Worm (Caenorhabditis elegans) whole organism, L1 larva: ENCODE measurements around the gene F38B6.3.

Experiments used
- C04F5.9 ChIP-seq: sonication (generic microtip); optimal IDR thresholded peaks from 2 replicates; lab custom pipeline; 2016; ENCODE audit warnings: missing genetic modification characterization, missing compliant biosample characterization
- C16A3.4 ChIP-seq: fragments of 150-350 bp; optimal IDR thresholded peaks from 2 replicates; lab custom pipeline; 2014; ENCODE audit warnings: missing biosample characterization, missing genetic modification characterization
- C34B4.2 ChIP-seq: sonication (generic microtip); optimal IDR thresholded peaks from 2 replicates; lab custom pipeline; 2017; ENCODE audit warnings: mild to moderate bottlenecking, missing genetic modification characterization, missing compliant biosample characterization
- Y116A8C.19 ChIP-seq: sonication (generic microtip); optimal IDR thresholded peaks from 2 replicates; lab custom pipeline; 2016; ENCODE audit warnings: missing compliant biosample characterization, missing genetic modification characterization, borderline replicate concordance
- aha-1 ChIP-seq: fragments of 150-350 bp; optimal IDR thresholded peaks from 2 replicates; lab custom pipeline; 2014; ENCODE audit warnings: missing biosample characterization, missing genetic modification characterization
- aly-2 ChIP-seq: fragments of 150-350 bp; optimal IDR thresholded peaks from 2 replicates; lab custom pipeline; 2014; ENCODE audit warnings: missing biosample characterization, missing genetic modification characterization
- ama-1 ChIP-seq: fragments of 150-350 bp; optimal IDR thresholded peaks from 2 replicates; lab custom pipeline; 2014
- blmp-1 ChIP-seq: fragments of 150-350 bp; optimal IDR thresholded peaks from 2 replicates; lab custom pipeline; 2014; ENCODE audit warnings: missing biosample characterization, missing genetic modification characterization
- ceh-8 ChIP-seq: fragments of 200-800 bp; sonication (Bioruptor generic); optimal IDR thresholded peaks from 2 replicates; lab custom pipeline; 2018; ENCODE audit warnings: mild to moderate bottlenecking, missing genetic modification characterization, moderate library complexity, missing compliant biosample characterization
- ceh-90 ChIP-seq: sonication (generic microtip); optimal IDR thresholded peaks from 2 replicates; lab custom pipeline; 2016; ENCODE audit warnings: missing genetic modification characterization, missing compliant biosample characterization
- efl-3 ChIP-seq: fragments of 200-800 bp; sonication (Bioruptor generic); optimal IDR thresholded peaks from 2 replicates; lab custom pipeline; 2018; ENCODE audit warnings: mild to moderate bottlenecking, missing genetic modification characterization, missing compliant biosample characterization
- egl-13 ChIP-seq: sonication (generic microtip); optimal IDR thresholded peaks from 2 replicates; lab custom pipeline; 2016; ENCODE audit warnings: missing genotype, missing genetic modification reagents, missing genetic modification characterization, missing compliant biosample characterization
- egl-27 ChIP-seq, 2 experiments: fragments of 150-350 bp in 1 of 2; sonication (generic microtip); optimal IDR thresholded peaks; 3 replicates each; lab custom pipeline; 2017 to 2018; ENCODE audit warnings: missing biosample characterization in 2 of 2, missing genetic modification characterization in 2 of 2, missing genetic modification reagents in 2 of 2
- ets-5 ChIP-seq: fragments of 200-800 bp; sonication (Bioruptor generic); IDR thresholded peaks from 2 replicates; pipeline ENCODE4 v1.3.6; 2022; ENCODE audit warnings: missing genetic modification characterization, missing compliant biosample characterization
- fkh-10 ChIP-seq: sonication (generic microtip); optimal IDR thresholded peaks from 2 replicates; lab custom pipeline; 2017; ENCODE audit warnings: missing biosample characterization, missing genetic modification reagents, missing genetic modification characterization
- fkh-4 ChIP-seq: sonication (generic microtip); optimal IDR thresholded peaks from 2 replicates; lab custom pipeline; 2016; ENCODE audit warnings: missing compliant biosample characterization, missing genetic modification characterization, borderline replicate concordance
- fos-1 ChIP-seq: fragments of 150-350 bp; optimal IDR thresholded peaks from 2 replicates; lab custom pipeline; 2014; ENCODE audit warnings: missing biosample characterization, missing genetic modification characterization
- grh-1 ChIP-seq: fragments of 200-800 bp; sonication (Bioruptor generic); IDR thresholded peaks from 2 replicates; pipeline ENCODE4 v1.3.6; 2022; ENCODE audit warnings: missing genetic modification reagents, missing genetic modification characterization, missing compliant biosample characterization
- hlh-17 ChIP-seq: fragments of 200-800 bp; sonication (Bioruptor generic); optimal IDR thresholded peaks from 2 replicates; lab custom pipeline; 2018; ENCODE audit warnings: missing genetic modification characterization, mild to moderate bottlenecking, missing compliant biosample characterization, moderate library complexity, borderline replicate concordance
- hlh-4 ChIP-seq: sonication (generic microtip); optimal IDR thresholded peaks from 2 replicates; lab custom pipeline; 2016; ENCODE audit warnings: mild to moderate bottlenecking, missing genetic modification characterization, missing compliant biosample characterization
- hpl-2 ChIP-seq: fragments of 150-350 bp; optimal IDR thresholded peaks from 2 replicates; lab custom pipeline; 2014; ENCODE audit warnings: missing biosample characterization, missing genetic modification reagents, missing genetic modification characterization
- isw-1 ChIP-seq: fragments of 200-800 bp; sonication (Bioruptor generic); IDR thresholded peaks from 2 replicates; pipeline ENCODE4 v1.3.6; 2022; ENCODE audit warnings: missing genetic modification characterization, missing compliant biosample characterization
- lin-14 ChIP-seq: fragments of 200-800 bp; sonication (Bioruptor generic); optimal IDR thresholded peaks from 2 replicates; lab custom pipeline; 2018; ENCODE audit warnings: mild to moderate bottlenecking, missing genetic modification characterization, moderate library complexity, missing compliant biosample characterization
- lin-15B ChIP-seq: fragments of 150-350 bp; sonication (generic microtip); optimal IDR thresholded peaks from 3 replicates; lab custom pipeline; 2014; ENCODE audit warnings: missing biosample characterization, missing genetic modification characterization
- lin-35 ChIP-seq, 2 experiments: fragments of 150-350 bp; optimal IDR thresholded peaks; 2 replicates each; lab custom pipeline; 2014; ENCODE audit warnings: missing biosample characterization in 2 of 2, missing genetic modification characterization in 2 of 2, missing genetic modification reagents in 2 of 2
- lin-39 ChIP-seq: fragments of 150-350 bp; optimal IDR thresholded peaks from 2 replicates; lab custom pipeline; 2014; ENCODE audit warnings: missing biosample characterization, missing genetic modification reagents, missing genetic modification characterization
- lir-3 ChIP-seq: sonication (generic microtip); optimal IDR thresholded peaks from 2 replicates; lab custom pipeline; 2016; ENCODE audit warnings: mild to moderate bottlenecking, missing genetic modification characterization, moderate library complexity, missing compliant biosample characterization; ENCODE audit not compliant: poor library complexity
- lsy-2 ChIP-seq, 2 experiments: fragments of 150-350 bp; optimal IDR thresholded peaks; 2 replicates each; lab custom pipeline; 2014; ENCODE audit warnings: missing biosample characterization in 2 of 2, missing genetic modification characterization in 2 of 2
- mep-1 ChIP-seq: fragments of 150-350 bp; optimal IDR thresholded peaks from 2 replicates; lab custom pipeline; 2014; ENCODE audit warnings: missing biosample characterization, missing genetic modification characterization
- nhr-12 ChIP-seq: sonication (generic microtip); optimal IDR thresholded peaks from 2 replicates; lab custom pipeline; 2017; ENCODE audit warnings: missing biosample characterization, missing genetic modification characterization
- nhr-28 ChIP-seq: fragments of 150-350 bp; optimal IDR thresholded peaks from 2 replicates; lab custom pipeline; 2014; ENCODE audit warnings: missing biosample characterization, missing genetic modification characterization
- nhr-71 ChIP-seq: sonication (generic microtip); optimal IDR thresholded peaks from 2 replicates; lab custom pipeline; 2016; ENCODE audit warnings: mild to moderate bottlenecking, missing genetic modification characterization, moderate library complexity, missing compliant biosample characterization
- nhr-76 ChIP-seq: sonication (generic microtip); optimal IDR thresholded peaks from 2 replicates; lab custom pipeline; 2017; ENCODE audit warnings: missing biosample characterization, missing genetic modification characterization
- nhr-84 ChIP-seq: sonication (generic microtip); optimal IDR thresholded peaks from 2 replicates; lab custom pipeline; 2017; ENCODE audit warnings: missing biosample characterization, missing genetic modification characterization
- pag-3 ChIP-seq: sonication (generic microtip); optimal IDR thresholded peaks from 2 replicates; lab custom pipeline; 2017; ENCODE audit warnings: missing genetic modification characterization, mild to moderate bottlenecking, missing compliant biosample characterization, antibody characterized with exemption, borderline replicate concordance; ENCODE audit not compliant: insufficient read depth
- pax-3 ChIP-seq: fragments of 200-800 bp; sonication (Bioruptor generic); optimal IDR thresholded peaks from 2 replicates; lab custom pipeline; 2018; ENCODE audit warnings: mild to moderate bottlenecking, missing genetic modification characterization, moderate library complexity, missing compliant biosample characterization
- pqm-1 ChIP-seq: sonication (generic microtip); optimal IDR thresholded peaks from 3 replicates; lab custom pipeline; 2017; ENCODE audit warnings: missing biosample characterization, missing genetic modification characterization
- rnt-1 ChIP-seq: sonication (generic microtip); optimal IDR thresholded peaks from 2 replicates; lab custom pipeline; 2016; ENCODE audit warnings: mild to moderate bottlenecking, missing genetic modification characterization, moderate library complexity, missing compliant biosample characterization
- skn-1 ChIP-seq: fragments of 150-350 bp; optimal IDR thresholded peaks from 2 replicates; lab custom pipeline; 2014; ENCODE audit warnings: missing biosample characterization, missing genetic modification characterization
- snpc-4 ChIP-seq: fragments of 150-350 bp; optimal IDR thresholded peaks from 2 replicates; lab custom pipeline; 2014; ENCODE audit warnings: missing biosample characterization, missing genetic modification characterization
- snu-23 ChIP-seq: sonication (generic microtip); optimal IDR thresholded peaks from 2 replicates; lab custom pipeline; 2016; ENCODE audit warnings: missing genetic modification characterization, missing compliant biosample characterization
- sptf-1 ChIP-seq: fragments of 150-350 bp; optimal IDR thresholded peaks from 2 replicates; lab custom pipeline; 2014; ENCODE audit warnings: missing biosample characterization, missing genetic modification characterization
- swsn-7 ChIP-seq: sonication (generic microtip); optimal IDR thresholded peaks from 2 replicates; lab custom pipeline; 2016; ENCODE audit warnings: missing genetic modification characterization, missing compliant biosample characterization
- tbx-2 ChIP-seq: sonication (generic microtip); optimal IDR thresholded peaks from 2 replicates; lab custom pipeline; 2016; ENCODE audit warnings: missing genetic modification characterization, missing compliant biosample characterization
- tlp-1 ChIP-seq: fragments of 150-350 bp; optimal IDR thresholded peaks from 2 replicates; lab custom pipeline; 2014; ENCODE audit warnings: missing biosample characterization, missing genetic modification characterization
- unc-130 ChIP-seq: fragments of 150-350 bp; optimal IDR thresholded peaks from 2 replicates; lab custom pipeline; 2017; ENCODE audit warnings: missing biosample characterization, missing genetic modification characterization, inconsistent platforms
- unc-62 ChIP-seq: fragments of 150-350 bp; optimal IDR thresholded peaks from 2 replicates; lab custom pipeline; 2014; ENCODE audit warnings: missing biosample characterization, missing genetic modification reagents, missing genetic modification characterization
- unc-86 ChIP-seq: sonication (generic microtip); optimal IDR thresholded peaks from 2 replicates; lab custom pipeline; 2016; ENCODE audit warnings: missing genetic modification characterization, missing compliant biosample characterization
- unc-98 ChIP-seq: fragments of 200-800 bp; sonication (Bioruptor generic); IDR thresholded peaks from 2 replicates; pipeline ENCODE4 v1.3.6; 2022; ENCODE audit warnings: missing genetic modification characterization, missing compliant biosample characterization
- vab-15 ChIP-seq: sonication (generic microtip); optimal IDR thresholded peaks from 2 replicates; lab custom pipeline; 2017; ENCODE audit warnings: missing genotype, mild to moderate bottlenecking, missing genetic modification characterization, missing compliant biosample characterization
- xbp-1 ChIP-seq: sonication (generic microtip); optimal IDR thresholded peaks from 2 replicates; lab custom pipeline; 2016; ENCODE audit warnings: missing genetic modification characterization, missing compliant biosample characterization
- zag-1 ChIP-seq: fragments of 150-350 bp; optimal IDR thresholded peaks from 2 replicates; lab custom pipeline; 2014; ENCODE audit warnings: missing biosample characterization, missing genetic modification characterization
- zip-4 ChIP-seq: fragments of 200-800 bp; sonication (Bioruptor generic); optimal IDR thresholded peaks from 2 replicates; lab custom pipeline; 2018; ENCODE audit warnings: mild to moderate bottlenecking, missing genetic modification characterization, moderate library complexity, missing compliant biosample characterization

F38B6.3 gene

DNA sequence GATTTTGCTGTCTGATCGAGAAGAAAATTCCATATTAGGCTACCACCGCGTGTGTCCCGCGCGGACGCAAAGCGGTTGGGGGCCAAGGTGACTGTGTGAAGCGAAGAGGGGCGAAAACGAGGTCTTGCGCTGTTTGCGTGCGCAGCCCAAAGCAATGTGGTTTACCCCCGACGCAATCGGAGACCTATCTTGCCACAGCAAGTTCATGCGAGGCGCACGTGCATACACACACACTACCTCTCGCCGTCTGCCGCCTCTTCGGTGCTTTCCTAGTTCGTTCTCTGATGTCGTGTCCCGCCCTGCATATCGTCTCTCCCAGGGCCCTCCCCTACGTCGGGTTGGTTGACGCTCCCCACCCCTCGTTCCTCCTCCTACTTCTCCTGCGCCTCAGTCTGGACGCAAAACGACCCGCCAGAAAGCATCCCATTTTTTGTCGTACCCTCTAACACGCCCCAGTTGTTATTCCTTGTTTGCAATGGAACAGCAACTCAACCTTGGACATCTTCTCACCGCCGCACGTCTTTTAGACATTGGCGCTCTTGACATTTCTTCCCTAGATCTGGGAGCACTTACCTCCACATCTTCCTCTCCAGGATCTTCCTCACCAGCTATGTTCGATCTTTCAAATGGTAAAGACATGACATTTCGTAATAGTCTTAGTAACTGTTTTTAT is 48.7 kb downstream of the F38B6.3 start, which contains the start of gene mdl-1:
mdl-1 (plus strand) TSS at position 341 of the 673 bp plus-strand sequence.
- TF ChIP-seq tbx-2 (tag; lab: Kevin White, UChicago): peak; percentile 84
- TF ChIP-seq lin-35 (GFP tag; optimal IDR thresholded peaks at IDR 0.05; lab: Kevin White, UChicago): peak; percentile 72 to 75
- TF ChIP-seq nhr-12 (tag; lab: Kevin White, UChicago): no peak
- TF ChIP-seq efl-3 (GFP tag; lab: Kevin White, UChicago): peak; percentile 43
- peak; percentile 68 for TF ChIP-seq pax-3 (tag; lab: Kevin White, UChicago)
- peak; percentile 76 for TF ChIP-seq swsn-7 (tag; lab: Kevin White, UChicago)
- TF ChIP-seq nhr-76 (tag; lab: Kevin White, UChicago): no peak
- peak; percentile 80 for TF ChIP-seq unc-98 (GFP tag; lab: Robert Waterston, UW)
- peak; percentile 78 for TF ChIP-seq ceh-8 (GFP tag; lab: Kevin White, UChicago)
- no peak for TF ChIP-seq C34B4.2
- peak; percentile 80 for TF ChIP-seq isw-1 (GFP tag; lab: Robert Waterston, UW)
- TF ChIP-seq nhr-84 (tag; lab: Kevin White, UChicago): no peak
- TF ChIP-seq ets-5 (GFP tag; lab: Robert Waterston, UW): no peak
- TF ChIP-seq vab-15 (tag; lab: Kevin White, UChicago): peak; percentile 42
- no peak for TF ChIP-seq ceh-90 (tag; lab: Kevin White, UChicago)
- TF ChIP-seq aly-2: no peak
- no peak for TF ChIP-seq lin-15B (tag; lab: Kevin White, UChicago)
- TF ChIP-seq xbp-1 (tag; lab: Kevin White, UChicago): peak; percentile 70
- peak; percentile 77 for TF ChIP-seq unc-86 (tag; lab: Kevin White, UChicago)
- TF ChIP-seq lin-14 (GFP tag; lab: Kevin White, UChicago): peak; percentile 99
- TF ChIP-seq hlh-4 (tag; lab: Kevin White, UChicago): no peak
- TF ChIP-seq snu-23 (GFP tag; lab: Kevin White, UChicago): peak; percentile 77
- peak; percentile 67 for TF ChIP-seq egl-13 (tag; lab: Kevin White, UChicago)
- TF ChIP-seq mep-1 (tag; lab: Kevin White, UChicago): peak; percentile 71
- no peak for TF ChIP-seq fkh-4
- peak; percentile 89 to 91 for TF ChIP-seq egl-27 (tag; optimal IDR thresholded peaks at IDR 0.05; lab: Kevin White, UChicago)
- no peak for TF ChIP-seq unc-62 (GFP tag; lab: Kevin White, UChicago)
- peak; percentile 42 for TF ChIP-seq blmp-1 (tag; lab: Kevin White, UChicago)
- no peak for TF ChIP-seq hlh-17
- TF ChIP-seq sptf-1: no peak
- TF ChIP-seq skn-1 (tag; lab: Kevin White, UChicago): peak; percentile 92
- no peak for TF ChIP-seq nhr-28 (tag; lab: Kevin White, UChicago)
- peak; percentile 57 for TF ChIP-seq snpc-4
- peak; percentile 77 to 87 for TF ChIP-seq lsy-2 (tag; optimal IDR thresholded peaks at IDR 0.05; lab: Kevin White, UChicago)
- TF ChIP-seq pqm-1 (tag; lab: Kevin White, UChicago): peak; percentile 51
- no peak for TF ChIP-seq aha-1
- peak; percentile 76 for TF ChIP-seq unc-130 (tag; lab: Kevin White, UChicago)
- peak; percentile 56 for TF ChIP-seq lin-39 (tag; lab: Kevin White, UChicago)
- no peak for TF ChIP-seq C04F5.9 (tag; lab: Kevin White, UChicago)
- TF ChIP-seq grh-1 (GFP tag; lab: Robert Waterston, UW): peak; percentile 84
- TF ChIP-seq fos-1: peak; percentile 73
- TF ChIP-seq hpl-2 (GFP tag; lab: Kevin White, UChicago): no peak
- TF ChIP-seq zag-1 (tag; lab: Kevin White, UChicago): no peak
- TF ChIP-seq C16A3.4 (tag; lab: Kevin White, UChicago): peak; percentile 64
- peak; percentile 49 for TF ChIP-seq zip-4
- peak; percentile 95 for TF ChIP-seq nhr-71 (tag; lab: Kevin White, UChicago)
- TF ChIP-seq ama-1 (lab: Kevin White, UChicago): peak; percentile 94
- no peak for TF ChIP-seq lir-3
- peak; percentile 94 for TF ChIP-seq rnt-1 (tag; lab: Kevin White, UChicago)
- TF ChIP-seq pag-3 (tag; lab: Kevin White, UChicago): no peak
- no peak for TF ChIP-seq tlp-1 (tag; lab: Kevin White, UChicago)
- TF ChIP-seq Y116A8C.19 (tag; lab: Kevin White, UChicago): no peak
- TF ChIP-seq fkh-10 (GFP tag; lab: Kevin White, UChicago): peak; percentile 84
